Worm (Caenorhabditis elegans): ENCODE data around the gene B0280.11.

- no peak for TF ChIP-seq mdl-1 (tag; optimal IDR thresholded peaks at IDR 0.05)
- TF ChIP-seq ztf-4 (tag; optimal IDR thresholded peaks at IDR 0.05): no peak
- TF ChIP-seq skn-1 (tag; optimal IDR thresholded peaks at IDR 0.05): no peak
- TF ChIP-seq unc-62 (GFP tag; optimal IDR thresholded peaks at IDR 0.05): no peak
- TF ChIP-seq ztf-11 (tag; optimal IDR thresholded peaks at IDR 0.05): no peak
- TF ChIP-seq nfya-1 (tag; optimal IDR thresholded peaks at IDR 0.05; ENCODE audit: insufficient read depth): no peak
- TF ChIP-seq elt-2 (tag; optimal IDR thresholded peaks at IDR 0.05): no peak
- no peak for TF ChIP-seq snpc-4 (tag; optimal IDR thresholded peaks at IDR 0.05)
- no peak for TF ChIP-seq lin-39 (tag; optimal IDR thresholded peaks at IDR 0.05)
- TF ChIP-seq nhr-76 (tag; optimal IDR thresholded peaks at IDR 0.05): no peak
- no peak for TF ChIP-seq ZK546.5 (tag; optimal IDR thresholded peaks at IDR 0.05)
- TF ChIP-seq fos-1 (tag; optimal IDR thresholded peaks at IDR 0.05): no peak
Measured at ce11 chrIII:7144749-7145148, 6.7 kb upstream of the B0280.11 start, which contains the start of gene glr-2.
